Worm (Caenorhabditis elegans): ENCODE measurements around the gene C05D12.1.
A peak's percentile ranks its signal among the peaks of the same experiment; 100 is the strongest.
"Not testable (repeated sequence)": the region's sequence is repeated elsewhere in the genome, so short reads cannot be mapped to it uniquely, and the experiment has no call there.

C05D12.1 gene

DNA sequence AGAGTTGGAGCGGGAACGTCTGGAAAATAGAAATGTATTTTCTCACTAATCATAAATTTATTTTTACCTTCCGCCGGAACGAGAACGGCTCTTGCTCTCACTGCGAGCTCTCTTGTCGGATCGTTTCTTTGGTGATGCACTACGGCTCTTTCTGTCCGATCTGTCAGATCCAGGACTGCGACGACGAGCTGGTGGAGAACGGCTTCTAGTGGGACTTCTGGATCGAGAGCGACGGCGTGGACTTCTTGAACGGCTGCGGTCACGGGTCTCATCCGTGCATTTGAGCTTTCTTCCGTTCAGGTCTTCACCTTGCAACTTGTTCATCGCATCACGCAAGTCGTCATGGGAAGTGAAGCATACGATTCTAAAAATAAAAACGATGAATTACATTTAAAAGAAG is 36.2 kb upstream of the C05D12.1 start:
- TF ChIP-seq T26A5.8 (tag; optimal IDR thresholded peaks at IDR 0.05) (no peak), zfh-2 (GFP tag; conservative IDR thresholded peaks at IDR 0.05) (peak; percentile 78), egrh-3 (GFP tag; IDR thresholded peaks at IDR 0.05) (peak; percentile 28; the same call in 1 of the 2 replicates), fkh-3 (tag; optimal IDR thresholded peaks at IDR 0.05) (peak; percentile 2), ztf-18 (tag; optimal IDR thresholded peaks at IDR 0.05) (no peak)

ce11 chrII:11450882-11451281 is 35.3 kb upstream of the C05D12.1 start:
- TF ChIP-seq atf-7 (tag; optimal IDR thresholded peaks at IDR 0.05), result no peak
- no peak for TF ChIP-seq him-1 (tag; optimal IDR thresholded peaks at IDR 0.05)
- TF ChIP-seq snpc-3.4 (tag; optimal IDR thresholded peaks at IDR 0.05), result no peak
- TF ChIP-seq unc-62 (GFP tag; optimal IDR thresholded peaks at IDR 0.05), result no peak
- TF ChIP-seq tbx-9 (tag; optimal IDR thresholded peaks at IDR 0.05; ENCODE audit: borderline replicate concordance), result no peak
- no peak for TF ChIP-seq F57C9.4 (tag; optimal IDR thresholded peaks at IDR 0.05)
- peak in 1 of 3 experiments; percentile 3 for TF ChIP-seq lin-35 (GFP tag; optimal IDR thresholded peaks at IDR 0.05)
- TF ChIP-seq madf-10 (tag; optimal IDR thresholded peaks at IDR 0.05), result no peak

DNA sequence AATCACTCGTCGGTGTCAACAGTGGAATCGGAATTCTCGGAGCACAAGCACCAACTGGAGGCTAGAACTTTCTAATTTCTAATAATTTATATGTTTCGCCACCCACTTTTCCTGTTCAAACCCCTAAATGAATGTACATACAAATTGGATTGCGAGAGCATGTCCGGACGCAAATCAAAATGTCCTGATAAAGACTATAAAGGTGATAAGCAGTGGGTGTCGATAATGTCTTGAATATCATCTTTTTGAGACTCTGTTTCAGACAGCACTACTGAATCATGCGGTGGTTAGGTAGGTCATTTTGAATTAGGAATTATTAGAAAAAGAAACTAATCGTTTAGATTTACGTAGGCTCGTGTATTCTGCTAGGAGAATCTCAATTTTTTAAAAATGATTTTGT is 33.2 kb upstream of the C05D12.1 start, which contains the start of gene W02B12.1:
Gene W02B12.1, plus strand, starts transcription at position 269 of the 400 bp plus-strand sequence.
- TF ChIP-seq F39B2.1 (GFP tag; IDR thresholded peaks at IDR 0.05), result no peak
- TF ChIP-seq nhr-80 (tag; optimal IDR thresholded peaks at IDR 0.05), result peak; percentile 73

DNA sequence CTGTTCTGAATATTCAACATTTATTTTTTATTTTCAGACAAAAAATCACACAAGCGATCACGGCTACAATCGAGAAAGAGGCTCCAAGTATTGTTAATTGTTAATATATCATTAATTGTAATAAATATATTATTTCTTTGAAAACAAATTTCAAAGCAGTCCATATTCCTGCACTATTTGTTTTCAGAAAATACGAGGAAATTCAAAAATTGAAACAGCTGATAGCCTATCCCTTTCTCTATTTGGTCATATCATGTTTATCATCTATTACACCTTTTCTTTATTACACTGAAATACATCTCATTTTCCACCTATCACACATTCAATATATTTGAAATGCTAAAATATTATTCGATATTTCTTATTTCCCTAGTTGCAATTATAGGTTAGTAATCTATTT is 29.4 kb upstream of the C05D12.1 start, which contains the start of gene W02B12.13:
Gene W02B12.13, plus strand, starts transcription at position 301 of the 400 bp plus-strand sequence.
- TF ChIP-seq hrde-1 (tag; optimal IDR thresholded peaks at IDR 0.05; ENCODE audit: borderline replicate concordance), result no peak
- TF ChIP-seq let-607 (tag; optimal IDR thresholded peaks at IDR 0.05), result no peak
- TF ChIP-seq ztf-25 (GFP tag; IDR thresholded peaks at IDR 0.05), result no peak
- no peak for TF ChIP-seq ZK185.1 (tag; optimal IDR thresholded peaks at IDR 0.05; ENCODE audit: poor library complexity, severe bottlenecking)

DNA sequence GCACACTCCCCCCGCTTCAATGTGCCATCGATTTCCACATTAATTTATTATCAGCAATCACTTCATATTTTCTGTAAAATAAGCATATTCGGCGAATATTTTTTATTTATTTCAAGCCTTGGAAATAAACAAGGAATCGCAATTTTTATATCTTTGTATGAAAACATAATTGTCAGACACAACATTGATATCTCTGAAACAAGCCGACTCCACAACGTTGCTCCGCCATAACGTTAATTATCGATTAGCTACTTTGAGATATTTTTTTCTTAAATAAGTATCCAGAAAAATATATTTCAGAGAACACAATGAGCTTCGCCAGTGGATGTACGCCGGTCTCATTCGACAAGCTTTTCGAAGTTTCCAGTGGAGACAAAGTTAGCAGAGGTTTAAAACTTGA is 28.3 kb upstream of the C05D12.1 start, which contains the start of gene adbp-1:
Gene adbp-1, plus strand, starts transcription at position 301 of the 400 bp plus-strand sequence.
- TF ChIP-seq madf-6 (GFP tag; IDR thresholded peaks at IDR 0.05), result 0 out of 2 replicates have a peak, but pooled peaks have one; percentile 39
- TF ChIP-seq F55B11.4 (tag; optimal IDR thresholded peaks at IDR 0.05; ENCODE audit: borderline replicate concordance, insufficient read depth), result no peak

DNA sequence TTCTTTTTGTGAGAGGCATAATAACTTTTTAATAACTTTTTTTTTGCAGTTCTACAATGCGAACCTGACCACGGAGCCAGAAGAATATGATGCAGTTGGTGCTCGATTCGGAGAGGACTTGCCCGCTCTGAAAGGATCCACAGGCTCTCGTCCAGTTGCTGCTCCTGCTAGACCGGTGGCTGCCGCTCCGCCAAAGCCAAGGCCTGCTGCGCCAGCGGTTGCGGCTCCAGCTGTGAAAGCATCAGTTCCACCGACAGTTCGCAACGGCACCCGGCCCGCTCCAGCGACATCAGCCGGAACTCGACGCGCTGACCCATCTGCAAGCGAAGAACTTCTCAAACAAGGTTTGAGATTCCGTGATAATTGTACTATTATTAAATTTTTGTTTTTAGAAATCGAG is 27.6 kb upstream of the C05D12.1 start:
- peak; percentile 93 for TF ChIP-seq egrh-3 (GFP tag; IDR thresholded peaks at IDR 0.05)
- no peak for TF ChIP-seq sptf-2 (GFP tag; optimal IDR thresholded peaks at IDR 0.05)
- peak; percentile 92 for TF ChIP-seq zfh-2 (GFP tag; conservative IDR thresholded peaks at IDR 0.05)
- TF ChIP-seq nfya-2 (GFP tag; IDR thresholded peaks at IDR 0.05), result no peak
- TF ChIP-seq lag-1 (GFP tag; IDR thresholded peaks at IDR 0.05), result 0 out of 2 replicates have a peak, but pooled peaks have one; percentile 32
- TF ChIP-seq F57C9.4 (tag; optimal IDR thresholded peaks at IDR 0.05), result no peak
- TF ChIP-seq dox-1 (GFP tag; IDR thresholded peaks at IDR 0.05), result no peak

ce11 chrII:11442425-11442824 is 26.9 kb upstream of the C05D12.1 start, which contains the start of gene ebp-2:
ebp-2 (plus strand) TSS chrII:11442725.
- not testable (repeated sequence) for TF ChIP-seq akir-1 (GFP tag; optimal IDR thresholded peaks at IDR 0.05); T26A5.8 (tag; optimal IDR thresholded peaks at IDR 0.05); T07F8.4 (tag; optimal IDR thresholded peaks at IDR 0.05)
